Fruit fly (Drosophila melanogaster): ENCODE results near the gene CG17572.

- TF ChIP-seq topi (GFP tag; optimal IDR thresholded peaks at IDR 0.05) (no peak), acj6 (GFP tag; optimal IDR thresholded peaks at IDR 0.05) (no peak), fd85E (GFP tag; optimal IDR thresholded peaks at IDR 0.05) (no peak), CG8319 (GFP tag; optimal IDR thresholded peaks at IDR 0.05) (no peak), Hr39 (GFP tag; optimal IDR thresholded peaks at IDR 0.05) (no peak), Sox15 (GFP tag; optimal IDR thresholded peaks at IDR 0.05) (no peak), CG31627 (GFP tag; optimal IDR thresholded peaks at IDR 0.05) (no peak), CG11294 (GFP tag; IDR thresholded peaks at IDR 0.05) (no peak), CG8119 (GFP tag; IDR thresholded peaks at IDR 0.05) (no peak), Lpt (GFP tag; optimal IDR thresholded peaks at IDR 0.05) (no peak), CG10631 (GFP tag; optimal IDR thresholded peaks at IDR 0.05) (no peak), Blimp-1 (GFP tag; optimal IDR thresholded peaks at IDR 0.05) (no peak), vri (GFP tag; optimal IDR thresholded peaks at IDR 0.05) (no peak)
Observed at dm6 chr2L:19103176-19103921, 29.4 kb upstream of the CG17572 start.

Measured in whole organism, prepupa.